Worm (Caenorhabditis elegans) whole organism, young adult: ENCODE results near the gene scl-3.

Experiments
- C17E4.6 ChIP-seq: fragments of 200-800 bp; sonication (Bioruptor generic); IDR thresholded peaks from 2 replicates; pipeline ENCODE4 v1.3.6; 2022; ENCODE audit warnings: missing genetic modification reagents, missing genetic modification characterization, missing compliant biosample characterization
- K12H6.12 ChIP-seq: fragments of 200-800 bp; sonication (Bioruptor generic); optimal IDR thresholded peaks from 2 replicates; lab custom pipeline; 2018; ENCODE audit warnings: mild to moderate bottlenecking, missing genetic modification characterization, missing compliant biosample characterization
- ama-1 ChIP-seq, 3 experiments: fragments of 150-350 bp in 1 of 3; sonication (generic microtip) in 2 of 3; optimal IDR thresholded peaks; 2 replicates each; lab custom pipeline; 2014 to 2018; ENCODE audit warnings: missing biosample characterization in 2 of 3, missing genetic modification characterization in 2 of 3, missing genetic modification reagents in 2 of 3
- aptf-2 ChIP-seq: fragments of 200-800 bp; sonication (Bioruptor generic); conservative IDR thresholded peaks from 2 replicates; pipeline ENCODE4 v1.3.6; 2022; ENCODE audit warnings: missing genetic modification reagents, missing genetic modification characterization, missing compliant biosample characterization
- ceh-91 ChIP-seq: fragments of 200-800 bp; sonication (Bioruptor generic); IDR thresholded peaks from 2 replicates; pipeline ENCODE4 v1.3.6; 2022; ENCODE audit warnings: missing genetic modification reagents, missing genetic modification characterization, missing compliant biosample characterization
- chd-7 ChIP-seq: sonication (generic microtip); optimal IDR thresholded peaks from 2 replicates; lab custom pipeline; 2016; ENCODE audit warnings: mild to moderate bottlenecking, missing genetic modification characterization, moderate library complexity, missing compliant biosample characterization
- dpff-1 ChIP-seq: sonication (generic microtip); optimal IDR thresholded peaks from 2 replicates; lab custom pipeline; 2017; ENCODE audit warnings: mild to moderate bottlenecking, missing genetic modification characterization, missing compliant biosample characterization
- egl-44 ChIP-seq: fragments of 200-800 bp; sonication (Bioruptor generic); IDR thresholded peaks from 2 replicates; pipeline ENCODE4 v1.3.6; 2022; ENCODE audit warnings: missing genetic modification reagents, missing genetic modification characterization, missing compliant biosample characterization
- hmg-1.2 ChIP-seq: fragments of 200-800 bp; sonication (Bioruptor generic); IDR thresholded peaks from 2 replicates; pipeline ENCODE4 v1.3.6; 2022; ENCODE audit warnings: missing genetic modification reagents, missing genetic modification characterization, missing compliant biosample characterization
- lin-54 ChIP-seq: fragments of 200-800 bp; sonication (Bioruptor generic); optimal IDR thresholded peaks from 2 replicates; lab custom pipeline; 2018; ENCODE audit warnings: mild to moderate bottlenecking, missing genetic modification characterization, missing compliant biosample characterization
- tbx-9 ChIP-seq: sonication (generic microtip); optimal IDR thresholded peaks from 2 replicates; lab custom pipeline; 2016; ENCODE audit warnings: borderline replicate concordance, missing genetic modification characterization, inconsistent platforms, missing compliant biosample characterization
- unc-62 ChIP-seq: fragments of 150-350 bp; optimal IDR thresholded peaks from 2 replicates; lab custom pipeline; 2014; ENCODE audit warnings: missing biosample characterization, missing genetic modification reagents, missing genetic modification characterization
- ztf-18 ChIP-seq: sonication (generic microtip); optimal IDR thresholded peaks from 2 replicates; lab custom pipeline; 2016; ENCODE audit warnings: missing genotype, mild to moderate bottlenecking, missing genetic modification characterization, missing compliant biosample characterization
- ztf-26 ChIP-seq: sonication (generic microtip); optimal IDR thresholded peaks from 2 replicates; lab custom pipeline; 2017; ENCODE audit warnings: missing genetic modification characterization, missing compliant biosample characterization

ce11 chrIV:13077694-13078093, 18.3 kb downstream of the scl-3 start:
- no peak for TF ChIP-seq lin-54 (GFP tag; lab: Kevin White, UChicago)
- no peak for TF ChIP-seq unc-62 (GFP tag; lab: Kevin White, UChicago)
- no peak for TF ChIP-seq tbx-9 (tag; lab: Kevin White, UChicago)
- TF ChIP-seq ztf-26 (tag; lab: Kevin White, UChicago): peak; percentile 78
- TF ChIP-seq ama-1 (optimal IDR thresholded peaks at IDR 0.05; lab: Kevin White, UChicago): no peak
- TF ChIP-seq ama-1 (GFP tag; optimal IDR thresholded peaks at IDR 0.05; lab: Kevin White, UChicago): no peak
- TF ChIP-seq ztf-18: no peak
- no peak for TF ChIP-seq C17E4.6 (GFP tag; lab: Robert Waterston, UW)
- TF ChIP-seq hmg-1.2: no peak
- no peak for TF ChIP-seq K12H6.12 (tag; lab: Kevin White, UChicago)
- TF ChIP-seq dpff-1: no peak
- TF ChIP-seq ceh-91 (GFP tag; lab: Robert Waterston, UW): no peak
- no peak for TF ChIP-seq aptf-2 (GFP tag; lab: Robert Waterston, UW)
- TF ChIP-seq egl-44 (GFP tag; lab: Robert Waterston, UW): no peak
- peak; percentile 33 for TF ChIP-seq chd-7 (tag; lab: Kevin White, UChicago)
